Worm (Caenorhabditis elegans): Measurements from ENCODE around the gene swm-1.

Gene swm-1

ce11 chrV:9075827-9076226, 21.2 kb upstream of the swm-1 start:
- TF ChIP-seq flt-1 (GFP tag; IDR thresholded peaks at IDR 0.05) (no peak), ref-1 (GFP tag; conservative IDR thresholded peaks at IDR 0.05) (no peak), ztf-23 (GFP tag; IDR thresholded peaks at IDR 0.05) (no peak), T22C8.4 (GFP tag; IDR thresholded peaks at IDR 0.05) (no peak), ztf-29 (GFP tag; IDR thresholded peaks at IDR 0.05) (no peak), klf-2 (GFP tag; conservative IDR thresholded peaks at IDR 0.05) (no peak), med-1 (GFP tag; optimal IDR thresholded peaks at IDR 0.05; ENCODE audit: insufficient read depth) (no peak), cog-1 (tag; optimal IDR thresholded peaks at IDR 0.05) (no peak), tab-1 (GFP tag; IDR thresholded peaks at IDR 0.05) (no peak)

- TF ChIP-seq med-1 (GFP tag; optimal IDR thresholded peaks at IDR 0.05; ENCODE audit: insufficient read depth) (no peak), flt-1 (GFP tag; IDR thresholded peaks at IDR 0.05) (no peak)
Measured at ce11 chrV:9074360-9074834, 19.7 kb upstream of the swm-1 start.

ce11 chrV:9073322-9074038, 18.8 kb upstream of the swm-1 start, which contains the start of gene oac-50:
TSS of gene oac-50 (minus strand) at chrV:9073540.
- no peak for TF ChIP-seq ztf-23 (GFP tag; IDR thresholded peaks at IDR 0.05)
- TF ChIP-seq ztf-29 (GFP tag; IDR thresholded peaks at IDR 0.05): no peak
- no peak for TF ChIP-seq med-1 (GFP tag; optimal IDR thresholded peaks at IDR 0.05; ENCODE audit: insufficient read depth)
- TF ChIP-seq klf-2 (GFP tag; conservative IDR thresholded peaks at IDR 0.05): no peak
- no peak for TF ChIP-seq flt-1 (GFP tag; IDR thresholded peaks at IDR 0.05)
- TF ChIP-seq T22C8.4 (GFP tag; IDR thresholded peaks at IDR 0.05): no peak
- TF ChIP-seq tab-1 (GFP tag; IDR thresholded peaks at IDR 0.05): no peak
- no peak for TF ChIP-seq ref-1 (GFP tag; conservative IDR thresholded peaks at IDR 0.05)
- no peak for TF ChIP-seq cog-1 (tag; optimal IDR thresholded peaks at IDR 0.05)

ce11 chrV:9069680-9070079, 15.0 kb upstream of the swm-1 start, which contains the start of gene T27E4.5:
TSS of gene T27E4.5 (minus strand) at chrV:9069780.
- no peak for TF ChIP-seq klf-2 (GFP tag; conservative IDR thresholded peaks at IDR 0.05)
- no peak for TF ChIP-seq ref-1 (GFP tag; conservative IDR thresholded peaks at IDR 0.05)
- no peak for TF ChIP-seq med-1 (GFP tag; optimal IDR thresholded peaks at IDR 0.05; ENCODE audit: insufficient read depth)
- no peak for TF ChIP-seq flt-1 (GFP tag; IDR thresholded peaks at IDR 0.05)
- no peak for TF ChIP-seq tab-1 (GFP tag; IDR thresholded peaks at IDR 0.05)
- no peak for TF ChIP-seq ztf-23 (GFP tag; IDR thresholded peaks at IDR 0.05)
- TF ChIP-seq ztf-29 (GFP tag; IDR thresholded peaks at IDR 0.05): no peak
- TF ChIP-seq T22C8.4 (GFP tag; IDR thresholded peaks at IDR 0.05): no peak

- TF ChIP-seq ztf-29 (GFP tag; IDR thresholded peaks at IDR 0.05) (no peak), ztf-23 (GFP tag; IDR thresholded peaks at IDR 0.05) (no peak), tab-1 (GFP tag; IDR thresholded peaks at IDR 0.05) (no peak), cog-1 (tag; optimal IDR thresholded peaks at IDR 0.05) (no peak), med-1 (GFP tag; optimal IDR thresholded peaks at IDR 0.05; ENCODE audit: insufficient read depth) (no peak), flt-1 (GFP tag; IDR thresholded peaks at IDR 0.05) (no peak), klf-2 (GFP tag; conservative IDR thresholded peaks at IDR 0.05) (no peak), T22C8.4 (GFP tag; IDR thresholded peaks at IDR 0.05) (no peak), ref-1 (GFP tag; conservative IDR thresholded peaks at IDR 0.05) (no peak)
Measured at ce11 chrV:9067678-9068077, 13.0 kb upstream of the swm-1 start, which contains the start of gene fip-2. TSS of gene fip-2 (plus strand) at chrV:9067978.

ce11 chrV:9065915-9066314, 11.2 kb upstream of the swm-1 start:
- no peak for TF ChIP-seq cog-1 (tag; optimal IDR thresholded peaks at IDR 0.05)
- no peak for TF ChIP-seq flt-1 (GFP tag; IDR thresholded peaks at IDR 0.05)
- TF ChIP-seq klf-2 (GFP tag; conservative IDR thresholded peaks at IDR 0.05): no peak
- no peak for TF ChIP-seq T22C8.4 (GFP tag; IDR thresholded peaks at IDR 0.05)

DNA sequence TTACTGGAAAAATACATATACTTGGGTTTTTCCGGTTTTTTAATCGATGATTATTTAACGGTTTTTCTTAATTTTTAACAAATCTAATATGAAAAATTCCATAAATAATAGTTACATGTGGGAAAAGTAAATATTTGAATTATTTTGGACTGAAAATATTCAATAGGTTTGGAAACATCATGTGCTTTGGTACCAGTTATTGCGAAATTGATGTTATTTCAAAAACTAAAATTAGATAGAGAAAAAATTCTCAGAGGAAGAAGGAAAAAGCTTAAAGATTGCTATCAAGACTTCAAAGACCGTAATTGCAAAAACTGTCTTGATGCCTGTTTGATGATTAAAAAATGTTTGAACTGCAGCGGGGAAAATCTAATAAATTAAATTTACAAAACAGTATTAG, 10.3 kb upstream of the swm-1 start:
- TF ChIP-seq T22C8.4 (GFP tag; IDR thresholded peaks at IDR 0.05) (no peak), ztf-23 (GFP tag; IDR thresholded peaks at IDR 0.05) (no peak), tab-1 (GFP tag; IDR thresholded peaks at IDR 0.05) (no peak), ref-1 (GFP tag; conservative IDR thresholded peaks at IDR 0.05) (no peak), ztf-29 (GFP tag; IDR thresholded peaks at IDR 0.05) (no peak), flt-1 (GFP tag; IDR thresholded peaks at IDR 0.05) (no peak), med-1 (GFP tag; optimal IDR thresholded peaks at IDR 0.05; ENCODE audit: insufficient read depth) (no peak), klf-2 (GFP tag; conservative IDR thresholded peaks at IDR 0.05) (no peak), cog-1 (tag; optimal IDR thresholded peaks at IDR 0.05) (no peak)

ce11 chrV:9063134-9063533, 8.5 kb upstream of the swm-1 start:
- TF ChIP-seq ref-1 (GFP tag; conservative IDR thresholded peaks at IDR 0.05) (no peak), tab-1 (GFP tag; IDR thresholded peaks at IDR 0.05) (no peak), flt-1 (GFP tag; IDR thresholded peaks at IDR 0.05) (no peak), ztf-23 (GFP tag; IDR thresholded peaks at IDR 0.05) (no peak), med-1 (GFP tag; optimal IDR thresholded peaks at IDR 0.05; ENCODE audit: insufficient read depth) (no peak), cog-1 (tag; optimal IDR thresholded peaks at IDR 0.05) (no peak)

DNA sequence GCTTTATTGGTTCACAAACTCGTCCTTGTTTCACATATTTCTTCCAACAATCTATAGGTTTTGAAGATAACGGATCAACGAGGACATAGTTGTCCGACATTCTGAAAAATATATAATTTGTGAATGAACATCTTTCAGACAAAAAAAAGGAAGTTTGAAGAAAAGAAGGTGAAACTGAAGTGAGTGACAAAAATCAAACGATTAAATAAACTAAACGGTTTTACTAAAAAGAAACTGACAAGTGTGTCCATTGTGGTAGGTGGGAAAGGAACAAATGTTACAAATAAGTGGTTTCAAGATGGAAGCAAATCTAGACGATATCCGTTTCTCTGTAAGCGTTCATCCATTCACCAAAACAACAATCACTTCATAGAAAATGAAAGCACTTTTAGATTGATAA, 7.7 kb upstream of the swm-1 start, which contains the start of gene C25E10.12:
TSS of gene C25E10.12 (minus strand) at position 101 of the 400 bp plus-strand sequence.
- no peak for TF ChIP-seq med-1 (GFP tag; optimal IDR thresholded peaks at IDR 0.05; ENCODE audit: insufficient read depth)
- TF ChIP-seq ref-1 (GFP tag; conservative IDR thresholded peaks at IDR 0.05): no peak

ce11 chrV:9059468-9059867, 4.8 kb upstream of the swm-1 start, which contains the start of the genes C25E10.16 and C25E10.13:
TSS of gene C25E10.16 (minus strand) at chrV:9059568.
TSS of gene C25E10.13 (plus strand) at chrV:9059723.
- TF ChIP-seq T22C8.4 (GFP tag; IDR thresholded peaks at IDR 0.05) (no peak), ztf-29 (GFP tag; IDR thresholded peaks at IDR 0.05) (no peak), tab-1 (GFP tag; IDR thresholded peaks at IDR 0.05) (no peak), ztf-23 (GFP tag; IDR thresholded peaks at IDR 0.05) (no peak)

All from whole organism, midembryonic.